Worm (Caenorhabditis elegans): ENCODE data around the gene K07F5.7.

The K07F5.7 gene

DNA sequence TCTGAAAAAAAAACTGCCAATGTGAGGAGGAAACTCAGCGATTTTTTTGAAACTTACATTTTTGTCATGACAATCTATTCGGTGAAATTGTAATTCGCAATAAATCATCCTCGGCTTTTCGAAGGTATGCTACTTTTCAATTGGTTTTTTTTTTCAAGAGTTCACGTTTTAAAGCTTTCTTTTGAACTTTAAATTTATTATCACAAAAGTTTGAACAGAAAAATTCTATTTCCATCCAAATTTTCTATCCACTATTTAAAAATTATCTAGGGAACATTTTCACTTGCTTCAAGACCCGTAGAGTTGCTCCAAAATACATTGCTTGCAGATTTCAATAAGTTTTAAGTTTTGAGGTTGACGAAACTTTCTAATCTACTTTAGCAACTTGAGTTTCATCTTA is 1.4 kb downstream of the K07F5.7 start, which contains the start of gene K07F5.6:
K07F5.6 (minus strand) TSS at position 101 of the 400 bp plus-strand sequence.
- TF ChIP-seq sma-9 (GFP tag; optimal IDR thresholded peaks at IDR 0.05) (no peak), sma-9 (tag; optimal IDR thresholded peaks at IDR 0.05) (no peak), crh-2 (tag; optimal IDR thresholded peaks at IDR 0.05) (no peak), egl-27 (tag; optimal IDR thresholded peaks at IDR 0.05) (no peak), nhr-12 (tag; optimal IDR thresholded peaks at IDR 0.05) (no peak), mbf-1 (tag; optimal IDR thresholded peaks at IDR 0.05) (no peak), unc-62 (GFP tag; optimal IDR thresholded peaks at IDR 0.05) (no peak), sem-4 (tag; optimal IDR thresholded peaks at IDR 0.05) (no peak), skn-1 (tag; optimal IDR thresholded peaks at IDR 0.05) (no peak), blmp-1 (tag; optimal IDR thresholded peaks at IDR 0.05; ENCODE audit: insufficient read depth) (no peak), Y55F3AM.14 (GFP tag; optimal IDR thresholded peaks at IDR 0.05) (no peak)

DNA sequence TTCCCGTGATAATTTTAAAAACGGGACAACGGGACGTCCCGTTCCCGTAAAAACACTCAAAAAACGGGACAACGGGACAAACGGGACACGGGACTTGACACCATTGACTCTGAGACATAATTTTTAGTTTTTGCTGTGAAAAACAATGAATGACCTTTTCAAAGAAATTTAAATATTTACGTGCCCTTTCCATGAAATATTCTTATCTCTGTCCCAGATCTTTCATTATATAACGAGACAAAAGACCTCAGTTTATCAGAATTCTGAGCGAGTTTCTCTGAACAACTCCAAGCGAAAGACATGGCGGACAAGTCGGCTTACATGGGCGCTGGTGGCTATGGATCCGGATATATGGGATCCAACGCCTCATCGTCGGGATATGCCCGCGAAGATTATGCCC is 4.2 kb downstream of the K07F5.7 start, which contains the start of gene nspd-2:
nspd-2 (plus strand) TSS at position 301 of the 400 bp plus-strand sequence.
- TF ChIP-seq unc-55 (GFP tag; optimal IDR thresholded peaks at IDR 0.05): no peak
- no peak for TF ChIP-seq Y55F3AM.14 (GFP tag; optimal IDR thresholded peaks at IDR 0.05)
- TF ChIP-seq aly-2 (tag; optimal IDR thresholded peaks at IDR 0.05): no peak
- TF ChIP-seq nhr-77 (tag; optimal IDR thresholded peaks at IDR 0.05): no peak
- TF ChIP-seq nhr-10 (tag; optimal IDR thresholded peaks at IDR 0.05): no peak
- TF ChIP-seq mdl-1 (tag; optimal IDR thresholded peaks at IDR 0.05): no peak
- no peak for TF ChIP-seq fos-1 (tag; optimal IDR thresholded peaks at IDR 0.05)
- no peak for TF ChIP-seq sem-4 (tag; optimal IDR thresholded peaks at IDR 0.05)
- TF ChIP-seq C34F6.9 (tag; optimal IDR thresholded peaks at IDR 0.05): no peak
- no peak for TF ChIP-seq ama-1 (optimal IDR thresholded peaks at IDR 0.05)
- TF ChIP-seq nhr-23 (tag; optimal IDR thresholded peaks at IDR 0.05): no peak
- no peak for TF ChIP-seq nhr-25 (tag; optimal IDR thresholded peaks at IDR 0.05)
- TF ChIP-seq lin-39 (tag; optimal IDR thresholded peaks at IDR 0.05): no peak
- TF ChIP-seq ztf-1 (GFP tag; conservative IDR thresholded peaks at IDR 0.05): no peak

DNA sequence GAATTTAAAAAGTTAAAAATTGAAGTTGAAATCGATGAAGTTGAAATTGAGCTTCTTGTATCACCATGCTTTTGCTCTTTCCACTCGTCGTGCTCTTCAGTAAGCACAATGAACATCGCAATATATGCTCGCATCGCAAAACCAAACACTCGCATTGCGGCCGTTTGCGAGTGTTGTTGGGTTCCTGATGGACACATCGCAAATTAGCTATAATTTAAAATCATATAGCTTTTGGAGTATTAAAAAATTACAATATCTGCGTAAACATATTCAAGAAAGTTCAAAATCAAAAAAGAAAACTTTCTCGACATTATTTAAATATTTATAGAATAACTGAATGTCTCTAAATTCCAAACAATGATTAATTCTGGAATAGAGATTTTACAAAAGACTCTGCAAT is 5.9 kb downstream of the K07F5.7 start, which contains the start of gene K07F5.17:
K07F5.17 (plus strand) TSS at position 301 of the 400 bp plus-strand sequence.
- TF ChIP-seq nhr-10 (tag; optimal IDR thresholded peaks at IDR 0.05): no peak
- no peak for TF ChIP-seq dmd-4 (tag; optimal IDR thresholded peaks at IDR 0.05)
- TF ChIP-seq crh-2 (tag; optimal IDR thresholded peaks at IDR 0.05): no peak
- no peak for TF ChIP-seq lin-13 (GFP tag; optimal IDR thresholded peaks at IDR 0.05)
- TF ChIP-seq nhr-77 (tag; optimal IDR thresholded peaks at IDR 0.05): no peak
- no peak for TF ChIP-seq sma-3 (GFP tag; optimal IDR thresholded peaks at IDR 0.05)
- TF ChIP-seq nhr-21 (tag; optimal IDR thresholded peaks at IDR 0.05): no peak
- no peak for TF ChIP-seq nhr-11 (tag; optimal IDR thresholded peaks at IDR 0.05)
- TF ChIP-seq sma-9 (GFP tag; optimal IDR thresholded peaks at IDR 0.05): no peak
- no peak for TF ChIP-seq sma-9 (tag; optimal IDR thresholded peaks at IDR 0.05)
- no peak for TF ChIP-seq fos-1 (tag; optimal IDR thresholded peaks at IDR 0.05)
- TF ChIP-seq blmp-1 (tag; optimal IDR thresholded peaks at IDR 0.05; ENCODE audit: insufficient read depth): no peak
- TF ChIP-seq snpc-4 (tag; optimal IDR thresholded peaks at IDR 0.05): no peak
- no peak for TF ChIP-seq nhr-129 (tag; optimal IDR thresholded peaks at IDR 0.05)
- no peak for TF ChIP-seq elt-3 (tag; optimal IDR thresholded peaks at IDR 0.05)
- TF ChIP-seq ceh-16 (tag; optimal IDR thresholded peaks at IDR 0.05): no peak
- no peak for TF ChIP-seq zag-1 (tag; optimal IDR thresholded peaks at IDR 0.05)
- TF ChIP-seq ZK546.5 (tag; optimal IDR thresholded peaks at IDR 0.05): no peak
- no peak for TF ChIP-seq alr-1 (tag; optimal IDR thresholded peaks at IDR 0.05)

ce11 chrIV:9840984-9841590 is 6.9 kb downstream of the K07F5.7 start, which contains the start of the genes kin-24 and msp-56:
kin-24 (minus strand) TSS chrIV:9841084.
msp-56 (plus strand) TSS chrIV:9841540.
- TF ChIP-seq Y55F3AM.14 (GFP tag; optimal IDR thresholded peaks at IDR 0.05) (no peak), fos-1 (tag; optimal IDR thresholded peaks at IDR 0.05) (no peak), nhr-6 (tag; optimal IDR thresholded peaks at IDR 0.05) (no peak), egl-27 (tag; optimal IDR thresholded peaks at IDR 0.05) (no peak), R02D3.7 (tag; optimal IDR thresholded peaks at IDR 0.05) (no peak), nhr-21 (tag; optimal IDR thresholded peaks at IDR 0.05) (no peak), nhr-237 (tag; optimal IDR thresholded peaks at IDR 0.05) (no peak), aly-2 (tag; optimal IDR thresholded peaks at IDR 0.05) (no peak)
